Worm (Caenorhabditis elegans) whole organism, L3 larva: ENCODE data around the gene F23B2.7.

Experiments used
- R02D3.7 ChIP-seq: fragments of 150-350 bp; optimal IDR thresholded peaks from 2 replicates; lab custom pipeline; 2014; ENCODE audit warnings: missing biosample characterization, missing genetic modification characterization
- aly-2 ChIP-seq: fragments of 150-350 bp; optimal IDR thresholded peaks from 2 replicates; lab custom pipeline; 2014; ENCODE audit warnings: missing biosample characterization, missing genetic modification characterization
- elt-1 ChIP-seq: fragments of 150-350 bp; optimal IDR thresholded peaks from 2 replicates; lab custom pipeline; 2014; ENCODE audit warnings: missing biosample characterization, missing genetic modification characterization
- nhr-11 ChIP-seq: fragments of 150-350 bp; optimal IDR thresholded peaks from 2 replicates; lab custom pipeline; 2014; ENCODE audit warnings: missing biosample characterization, missing genetic modification characterization
- nhr-12 ChIP-seq: fragments of 150-350 bp; optimal IDR thresholded peaks from 2 replicates; lab custom pipeline; 2014; ENCODE audit warnings: missing biosample characterization, missing genetic modification characterization
- nhr-76 ChIP-seq: fragments of 150-350 bp; sonication (generic microtip); optimal IDR thresholded peaks from 5 replicates; lab custom pipeline; 2014; ENCODE audit warnings: missing biosample characterization, missing genetic modification characterization
- skn-1 ChIP-seq: fragments of 150-350 bp; optimal IDR thresholded peaks from 2 replicates; lab custom pipeline; 2014; ENCODE audit warnings: missing biosample characterization, missing genetic modification characterization
- snpc-4 ChIP-seq: fragments of 150-350 bp; optimal IDR thresholded peaks from 2 replicates; lab custom pipeline; 2014; ENCODE audit warnings: missing biosample characterization, missing genetic modification characterization
- unc-39 ChIP-seq: sonication (generic microtip); optimal IDR thresholded peaks from 4 replicates; lab custom pipeline; 2017; ENCODE audit warnings: missing biosample characterization, missing genetic modification characterization
- unc-62 ChIP-seq: fragments of 150-350 bp; sonication (generic microtip); optimal IDR thresholded peaks from 4 replicates; lab custom pipeline; 2014; ENCODE audit warnings: missing biosample characterization, missing genetic modification reagents, missing genetic modification characterization

ce11 chrIV:9199939-9200202 lies 49.6 kb downstream of the F23B2.7 start, which contains the start of gene wnk-1:
- no peak for TF ChIP-seq unc-62
- TF ChIP-seq R02D3.7 (tag; lab: Kevin White, UChicago), result no peak
- no peak for TF ChIP-seq aly-2
- no peak for TF ChIP-seq nhr-11 (tag; lab: Kevin White, UChicago)
- TF ChIP-seq skn-1 (tag; lab: Kevin White, UChicago), result no peak
- no peak for TF ChIP-seq nhr-76 (tag; lab: Kevin White, UChicago)
- no peak for TF ChIP-seq unc-39 (tag; lab: Kevin White, UChicago)
- no peak for TF ChIP-seq elt-1
- no peak for TF ChIP-seq snpc-4
- no peak for TF ChIP-seq nhr-12 (tag; lab: Kevin White, UChicago)
